Fruit fly (Drosophila melanogaster) whole organism, embryonic: ENCODE measurements around the gene CstF50.

Experiments
- Asciz ChIP-seq: fragments of 200-800 bp; sonication (Bioruptor generic); optimal IDR thresholded peaks from 2 replicates; lab custom pipeline; 2017; ENCODE audit warnings: missing biosample characterization, mild to moderate bottlenecking, missing genetic modification characterization, missing genetic modification reagents
- Bteb2 ChIP-seq: fragments of 200-800 bp; sonication (Bioruptor generic); optimal IDR thresholded peaks from 2 replicates; lab custom pipeline; 2016; ENCODE audit warnings: missing biosample characterization, missing genetic modification characterization
- CG10274 ChIP-seq: fragments of 200-800 bp; sonication (Bioruptor generic); optimal IDR thresholded peaks from 3 replicates; lab custom pipeline; 2017; ENCODE audit warnings: missing biosample characterization, mild to moderate bottlenecking, missing genetic modification characterization
- CG10565 ChIP-seq: fragments of 200-800 bp; sonication (Bioruptor generic); optimal IDR thresholded peaks from 3 replicates; lab custom pipeline; 2016; ENCODE audit warnings: missing biosample characterization, mild to moderate bottlenecking, missing genetic modification characterization
- CG12071 ChIP-seq: fragments of 200-800 bp; sonication (Bioruptor generic); optimal IDR thresholded peaks from 3 replicates; lab custom pipeline; 2018; ENCODE audit warnings: missing biosample characterization, mild to moderate bottlenecking, missing genetic modification characterization
- CG13296 ChIP-seq: fragments of 200-800 bp; sonication (Bioruptor generic); optimal IDR thresholded peaks from 3 replicates; lab custom pipeline; 2018; ENCODE audit warnings: missing biosample characterization, mild to moderate bottlenecking, missing genetic modification characterization
- CG13424 ChIP-seq: fragments of 200-800 bp; sonication (Bioruptor generic); optimal IDR thresholded peaks from 2 replicates; lab custom pipeline; 2019; ENCODE audit warnings: missing biosample characterization, mild to moderate bottlenecking, missing genetic modification characterization, moderate library complexity
- CG1602 ChIP-seq: fragments of 200-800 bp; sonication (Bioruptor generic); optimal IDR thresholded peaks from 3 replicates; lab custom pipeline; 2016; ENCODE audit warnings: missing biosample characterization, missing genetic modification characterization
- CG18764 ChIP-seq: fragments of 200-800 bp; sonication (Bioruptor generic); optimal IDR thresholded peaks from 3 replicates; lab custom pipeline; 2016; ENCODE audit warnings: missing biosample characterization, missing genetic modification characterization
- CG2116 ChIP-seq: fragments of 200-800 bp; sonication (Bioruptor generic); optimal IDR thresholded peaks from 3 replicates; lab custom pipeline; 2018; ENCODE audit warnings: missing biosample characterization, mild to moderate bottlenecking, missing genetic modification characterization
- CG3407 ChIP-seq: fragments of 200-800 bp; sonication (Bioruptor generic); optimal IDR thresholded peaks from 2 replicates; lab custom pipeline; 2018; ENCODE audit warnings: missing biosample characterization, mild to moderate bottlenecking, missing genetic modification characterization
- CG6254 ChIP-seq: fragments of 200-800 bp; sonication (Bioruptor generic); optimal IDR thresholded peaks from 3 replicates; lab custom pipeline; 2017; ENCODE audit warnings: mild to moderate bottlenecking, missing biosample characterization, missing genetic modification reagents, missing genetic modification characterization
- CG7271 ChIP-seq: fragments of 200-800 bp; sonication (Bioruptor generic); optimal IDR thresholded peaks from 2 replicates; lab custom pipeline; 2018; ENCODE audit warnings: missing biosample characterization, mild to moderate bottlenecking, missing genetic modification characterization, moderate library complexity
- CG7963 ChIP-seq: fragments of 200-800 bp; sonication (Bioruptor generic); IDR thresholded peaks from 3 replicates; pipeline ENCODE4 v1.3.6; 2022; ENCODE audit warnings: missing biosample characterization, missing genetic modification characterization; ENCODE audit not compliant: partially characterized antibody
- Dfd ChIP-seq, 2 experiments: fragments of >200 bp; optimal IDR thresholded peaks; 2 replicates each; lab custom pipeline; 2017; ENCODE audit warnings: missing biosample characterization in 2 of 2, missing genetic modification characterization in 2 of 2
- Doc2 ChIP-seq: fragments of 200-800 bp; sonication (Bioruptor generic); IDR thresholded peaks from 2 replicates; pipeline ENCODE4 v1.3.6; 2022; ENCODE audit warnings: missing biosample characterization, missing genetic modification characterization
- Dref ChIP-seq: fragments of 200-800 bp; sonication (Bioruptor generic); IDR thresholded peaks from 2 replicates; pipeline ENCODE4 v1.3.6; 2022; ENCODE audit warnings: missing biosample characterization, missing genetic modification characterization
- HHEX ChIP-seq: fragments of 200-800 bp; sonication (Bioruptor generic); optimal IDR thresholded peaks from 3 replicates; lab custom pipeline; 2017; ENCODE audit warnings: missing biosample characterization, mild to moderate bottlenecking, missing genetic modification characterization, missing genetic modification reagents
- Hmr ChIP-seq: fragments of 200-800 bp; sonication (Bioruptor generic); optimal IDR thresholded peaks from 3 replicates; lab custom pipeline; 2017; ENCODE audit warnings: mild to moderate bottlenecking, missing biosample characterization, missing genetic modification reagents, missing genetic modification characterization
- Hr78 ChIP-seq, 2 experiments: fragments of 200-800 bp in 1 of 2; fragments of >200 bp in 1 of 2; sonication (Bioruptor generic) in 1 of 2; optimal IDR thresholded peaks; 2 replicates each; lab custom pipeline; 2017 to 2019; ENCODE audit warnings: missing biosample characterization in 2 of 2, missing genetic modification characterization in 2 of 2, mild to moderate bottlenecking in 1 of 2, moderate library complexity in 1 of 2
- Mrtf ChIP-seq: fragments of 200-800 bp; sonication (Bioruptor generic); IDR thresholded peaks from 3 replicates; pipeline ENCODE4 v1.3.6; 2022; ENCODE audit warnings: missing biosample characterization, missing genetic modification characterization
- Sox102F ChIP-seq: fragments of 200-800 bp; sonication (Bioruptor generic); optimal IDR thresholded peaks from 2 replicates; lab custom pipeline; 2018; ENCODE audit warnings: missing biosample characterization, mild to moderate bottlenecking, missing genetic modification characterization, moderate library complexity
- Sry-δ ChIP-seq: fragments of 200-800 bp; sonication (Bioruptor generic); optimal IDR thresholded peaks from 2 replicates; lab custom pipeline; 2016; ENCODE audit warnings: missing biosample characterization, missing genetic modification characterization
- Xrp1 ChIP-seq: fragments of 200-800 bp; sonication (Bioruptor generic); IDR thresholded peaks from 2 replicates; pipeline ENCODE4 v1.3.6; 2022; ENCODE audit warnings: missing biosample characterization, missing genetic modification characterization
- bsh ChIP-seq, 2 experiments: fragments of 200-800 bp; sonication (Bioruptor generic); optimal IDR thresholded peaks; 2 replicates each; lab custom pipeline; 2017 to 2018; ENCODE audit warnings: mild to moderate bottlenecking in 2 of 2, missing biosample characterization in 2 of 2, missing genetic modification characterization in 2 of 2, moderate library complexity in 1 of 2
- caup ChIP-seq: fragments of 200-800 bp; sonication (Bioruptor generic); optimal IDR thresholded peaks from 3 replicates; lab custom pipeline; 2017; ENCODE audit warnings: missing biosample characterization, mild to moderate bottlenecking, missing genetic modification characterization, moderate library complexity; ENCODE audit not compliant: severe bottlenecking
- dmrt11E ChIP-seq: fragments of 200-800 bp; sonication (Bioruptor generic); optimal IDR thresholded peaks from 3 replicates; lab custom pipeline; 2018; ENCODE audit warnings: missing biosample characterization, mild to moderate bottlenecking, missing genetic modification characterization, moderate library complexity
- exex ChIP-seq: fragments of 200-800 bp; sonication (Bioruptor generic); optimal IDR thresholded peaks from 4 replicates; lab custom pipeline; 2018; ENCODE audit warnings: missing biosample characterization, mild to moderate bottlenecking, missing genetic modification characterization, moderate library complexity
- fd64A ChIP-seq: fragments of 200-800 bp; sonication (Bioruptor generic); optimal IDR thresholded peaks from 3 replicates; lab custom pipeline; 2018; ENCODE audit warnings: missing biosample characterization, mild to moderate bottlenecking, missing genetic modification characterization
- gcm ChIP-seq: fragments of 200-800 bp; sonication (Bioruptor generic); optimal IDR thresholded peaks from 2 replicates; lab custom pipeline; 2019; ENCODE audit warnings: missing biosample characterization, mild to moderate bottlenecking, missing genetic modification characterization, moderate library complexity
- luna ChIP-seq: fragments of 200-800 bp; sonication (Bioruptor generic); optimal IDR thresholded peaks from 2 replicates; lab custom pipeline; 2016; ENCODE audit warnings: missing biosample characterization, missing genetic modification characterization
- oc ChIP-seq: fragments of 200-800 bp; sonication (Bioruptor generic); optimal IDR thresholded peaks from 2 replicates; lab custom pipeline; 2018; ENCODE audit warnings: missing biosample characterization, mild to moderate bottlenecking, missing genetic modification characterization, moderate library complexity
- p53 ChIP-seq: fragments of 200-800 bp; sonication (Bioruptor generic); optimal IDR thresholded peaks from 2 replicates; lab custom pipeline; 2016; ENCODE audit warnings: missing biosample characterization, missing genetic modification characterization
- pho ChIP-seq: fragments of 200-800 bp; sonication (Bioruptor generic); optimal IDR thresholded peaks from 2 replicates; lab custom pipeline; 2016; ENCODE audit warnings: missing biosample characterization, missing genetic modification characterization
- pum ChIP-seq: fragments of 200-800 bp; sonication (Bioruptor generic); optimal IDR thresholded peaks from 2 replicates; lab custom pipeline; 2016; ENCODE audit warnings: missing biosample characterization, missing genetic modification characterization
- sens ChIP-seq: fragments of 200-800 bp; sonication (Bioruptor generic); peaks from one replicate; lab custom pipeline; 2016; ENCODE audit warnings: missing biosample characterization, missing genetic modification characterization
- so ChIP-seq: fragments of 200-800 bp; sonication (Bioruptor generic); IDR thresholded peaks from 3 replicates; pipeline ENCODE4 v1.3.6; 2022; ENCODE audit warnings: missing biosample characterization, missing genetic modification characterization
- vfl ChIP-seq: fragments of 200-800 bp; sonication (Bioruptor generic); optimal IDR thresholded peaks from 2 replicates; lab custom pipeline; 2016; ENCODE audit warnings: missing biosample characterization, missing genetic modification characterization
- wek ChIP-seq: fragments of 200-800 bp; sonication (Bioruptor generic); optimal IDR thresholded peaks from 3 replicates; lab custom pipeline; 2018; ENCODE audit warnings: missing biosample characterization, mild to moderate bottlenecking, missing genetic modification characterization, moderate library complexity

Gene CstF50

DNA sequence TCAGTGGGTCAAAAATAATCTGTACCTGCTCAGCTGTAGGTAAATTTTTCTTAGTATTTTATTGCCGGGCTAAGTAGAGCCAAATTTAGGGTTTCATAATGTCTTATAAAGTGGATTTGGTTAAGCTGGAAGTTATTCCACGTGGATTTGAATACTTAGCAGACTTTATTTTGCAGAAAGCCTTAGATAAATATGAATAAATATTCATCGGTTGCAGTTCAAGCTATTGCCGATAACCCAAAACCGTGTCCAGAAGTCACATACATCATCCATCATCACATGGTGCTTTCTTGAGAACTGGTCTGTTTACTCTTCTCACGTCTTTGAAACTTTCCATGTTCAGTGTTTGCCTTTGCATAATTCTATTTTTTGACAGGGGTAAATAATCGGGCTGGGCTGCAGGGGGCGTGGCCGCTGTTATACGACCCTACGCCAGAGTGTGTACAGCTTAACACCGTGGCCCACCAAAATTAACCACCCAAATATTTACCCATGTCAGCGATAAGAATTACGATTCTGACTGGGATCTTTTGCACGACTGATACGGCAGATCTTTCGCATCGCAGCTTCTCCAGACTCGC lies 21.9 kb upstream of the CstF50 start, which contains the start of gene CG2187 (continued):
- peak; percentile 36 for TF ChIP-seq sens
- peak; percentile 0 for TF ChIP-seq CG3407
- peak; percentile 42 for TF ChIP-seq CG12071
- TF ChIP-seq Xrp1 (GFP tag; lab: Robert Waterston, UW): 0 out of 2 replicates have a peak, but pooled peaks have one; percentile 30
- peak; percentile 16 for TF ChIP-seq caup
- TF ChIP-seq CG13296 (GFP tag; lab: Kevin White, UChicago): peak; percentile 5
- peak; percentile 21 for TF ChIP-seq Asciz
- peak in 1 of 2 experiments; percentile 9 for TF ChIP-seq Hr78 (GFP tag; optimal IDR thresholded peaks at IDR 0.05; lab: Kevin White, UChicago)
- TF ChIP-seq CG13424: peak; percentile 25
- TF ChIP-seq CG7963 (GFP tag; lab: Robert Waterston, UW): no peak
- peak; percentile 11 for TF ChIP-seq HHEX (GFP tag; lab: Kevin White, UChicago)
- TF ChIP-seq dmrt11E: no peak
- TF ChIP-seq bsh (GFP tag; optimal IDR thresholded peaks at IDR 0.05; lab: Kevin White, UChicago): peak in 1 of 2 experiments; percentile 29
- 0 out of 3 replicates have a peak, but pooled peaks have one; percentile 15 for TF ChIP-seq so
- TF ChIP-seq pum (GFP tag; lab: Kevin White, UChicago): no peak
- no peak for TF ChIP-seq CG10274
- no peak for TF ChIP-seq luna (GFP tag; lab: Kevin White, UChicago)
- TF ChIP-seq wek (GFP tag; lab: Kevin White, UChicago): no peak
- peak; percentile 46 for TF ChIP-seq fd64A (GFP tag; lab: Kevin White, UChicago)
- no peak for TF ChIP-seq p53 (GFP tag; lab: Kevin White, UChicago)
- TF ChIP-seq Hmr (GFP tag; lab: Kevin White, UChicago): peak; percentile 17

DNA sequence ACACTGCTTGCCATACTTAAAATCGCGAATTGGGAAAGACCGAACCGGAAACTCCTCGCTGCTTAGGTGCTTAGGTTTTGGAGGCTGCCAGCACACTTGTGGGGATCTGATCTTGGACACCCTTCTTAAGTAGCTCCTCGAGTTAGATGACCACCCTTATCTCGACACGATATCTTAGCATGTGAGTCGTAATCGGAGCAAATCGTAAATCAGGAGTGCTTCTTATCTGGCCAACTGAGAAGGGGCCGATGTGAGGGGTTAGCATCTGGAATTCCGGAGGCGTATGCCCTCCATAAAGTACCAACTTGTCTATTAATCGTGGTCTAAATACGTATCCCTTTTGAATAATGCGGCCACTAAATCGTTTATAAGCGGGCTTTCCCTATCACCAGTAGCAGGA lies 17.8 kb upstream of the CstF50 start, which contains the start of gene salt:
TSS of gene salt (minus strand) at position 101 of the 400 bp plus-strand sequence.
- no peak for TF ChIP-seq CG1602
- no peak for TF ChIP-seq CG2116 (GFP tag; lab: Kevin White, UChicago)
- TF ChIP-seq CG10565 (GFP tag; lab: Kevin White, UChicago): no peak
- TF ChIP-seq Dref: no peak
- no peak for TF ChIP-seq Sry-δ (GFP tag; lab: Kevin White, UChicago)
- no peak for TF ChIP-seq pho (GFP tag; lab: Kevin White, UChicago)
- TF ChIP-seq Sox102F (GFP tag; lab: Kevin White, UChicago): no peak
- no peak for TF ChIP-seq Bteb2 (GFP tag; lab: Kevin White, UChicago)
- no peak for TF ChIP-seq CG18764 (GFP tag; lab: Kevin White, UChicago)
- TF ChIP-seq CG6254: no peak
- no peak for TF ChIP-seq Dfd (GFP tag; optimal IDR thresholded peaks at IDR 0.05; lab: Kevin White, UChicago)
- TF ChIP-seq Doc2 (GFP tag; lab: Robert Waterston, UW): no peak
- TF ChIP-seq CG7271 (tag; lab: Kevin White, UChicago): no peak
- no peak for TF ChIP-seq Mrtf (GFP tag; lab: Robert Waterston, UW)
- no peak for TF ChIP-seq oc
- TF ChIP-seq vfl (GFP tag; lab: Kevin White, UChicago): no peak
- TF ChIP-seq caup: no peak
- no peak for TF ChIP-seq sens
- no peak for TF ChIP-seq exex (tag; lab: Kevin White, UChicago)
- no peak for TF ChIP-seq gcm (GFP tag; lab: Kevin White, UChicago)
